Fruit fly (Drosophila melanogaster): ENCODE data around the gene CG31715.
A peak's percentile ranks its signal among the peaks of the same experiment; 100 is the strongest.

CG31715 gene

DNA sequence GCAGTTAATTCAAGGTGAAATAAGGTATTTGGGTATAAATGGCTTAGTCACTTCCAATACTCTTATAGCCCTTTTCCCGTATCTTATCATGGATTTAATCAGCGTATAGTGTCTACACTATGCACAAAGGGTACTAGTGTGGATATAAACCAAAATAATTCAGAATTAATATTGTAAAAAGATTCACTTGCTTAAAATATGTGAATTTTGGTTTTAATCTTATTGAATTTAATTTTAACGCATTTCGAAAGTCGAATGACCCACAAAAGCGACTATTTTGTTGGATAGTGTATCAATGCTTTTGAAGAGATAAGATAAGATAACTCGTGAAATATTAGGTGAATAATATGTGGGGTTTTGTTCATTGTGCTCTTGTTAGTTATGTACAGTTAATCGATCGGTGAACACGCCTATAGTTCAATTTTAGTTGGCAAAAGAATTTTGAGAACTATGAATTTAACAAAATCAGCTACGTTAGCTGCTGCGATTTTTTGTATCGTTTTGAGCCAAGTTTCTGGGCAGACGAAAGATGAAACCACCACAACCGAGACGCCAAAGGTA is 40.6 kb downstream of the CG31715 start, which contains the start of gene CG5096 (continued):
- TF ChIP-seq disco-r (GFP tag; optimal IDR thresholded peaks at IDR 0.05) = peak; percentile 59
- TF ChIP-seq CG1832 (GFP tag; optimal IDR thresholded peaks at IDR 0.05) = no peak
- peak; percentile 96 for TF ChIP-seq CG2120 (GFP tag; optimal IDR thresholded peaks at IDR 0.05)
- peak; percentile 79 for TF ChIP-seq crc (GFP tag; optimal IDR thresholded peaks at IDR 0.05)
- no peak for TF ChIP-seq pfk (GFP tag; optimal IDR thresholded peaks at IDR 0.05)
- TF ChIP-seq usp (GFP tag; optimal IDR thresholded peaks at IDR 0.05) = no peak
- no peak for TF ChIP-seq CG10431 (GFP tag; optimal IDR thresholded peaks at IDR 0.05)
- peak; percentile 86 for TF ChIP-seq rib (GFP tag; IDR thresholded peaks at IDR 0.05)
- peak; percentile 81 for TF ChIP-seq danr (GFP tag; IDR thresholded peaks at IDR 0.05)
- no peak for TF ChIP-seq CkIIα-i1 (GFP tag; IDR thresholded peaks at IDR 0.05)
- peak; percentile 65; the same call in 1 of the 3 replicates for TF ChIP-seq CG11093 (GFP tag; IDR thresholded peaks at IDR 0.05)
- TF ChIP-seq MTF-1 (GFP tag; optimal IDR thresholded peaks at IDR 0.05; ENCODE audit: borderline replicate concordance) = peak; percentile 60
- peak; percentile 62 for TF ChIP-seq ssp (GFP tag; IDR thresholded peaks at IDR 0.05)
- TF ChIP-seq Ada2b (GFP tag; IDR thresholded peaks at IDR 0.05) = peak; percentile 89
- TF ChIP-seq Six4 (GFP tag; optimal IDR thresholded peaks at IDR 0.05) = peak; percentile 68
- TF ChIP-seq C15 (GFP tag; IDR thresholded peaks at IDR 0.05) = peak; percentile 72; the same call in 1 of the 3 replicates
- peak; percentile 80 for TF ChIP-seq Bteb2 (GFP tag; optimal IDR thresholded peaks at IDR 0.05)
- TF ChIP-seq bab2 (GFP tag; optimal IDR thresholded peaks at IDR 0.05) = peak; percentile 78
- TF ChIP-seq Ptx1 (GFP tag; IDR thresholded peaks at IDR 0.05) = peak; percentile 89
- TF ChIP-seq CG9797 (GFP tag; optimal IDR thresholded peaks at IDR 0.05) = no peak
- TF ChIP-seq CG17361 (GFP tag; IDR thresholded peaks at IDR 0.05) = peak; percentile 84; the same call in 2 of the 3 replicates
- TF ChIP-seq CG16863 (GFP tag; optimal IDR thresholded peaks at IDR 0.05) = peak; percentile 71
- TF ChIP-seq pnt (GFP tag; optimal IDR thresholded peaks at IDR 0.05) = peak; percentile 71
- peak; percentile 70 for TF ChIP-seq CG1024 (GFP tag; IDR thresholded peaks at IDR 0.05)
- TF ChIP-seq yki (optimal IDR thresholded peaks at IDR 0.05) = no peak
- peak; percentile 67 for TF ChIP-seq Spps (tag; optimal IDR thresholded peaks at IDR 0.05)
- peak; percentile 63; the same call in 1 of the 3 replicates for TF ChIP-seq CG6175 (GFP tag; IDR thresholded peaks at IDR 0.05)
- TF ChIP-seq fd64A (GFP tag; optimal IDR thresholded peaks at IDR 0.05) = no peak
- peak; percentile 51; the same call in 1 of the 2 replicates for TF ChIP-seq CG10959 (GFP tag; IDR thresholded peaks at IDR 0.05)
- TF ChIP-seq D19A (tag; optimal IDR thresholded peaks at IDR 0.05) = peak; percentile 96
- peak; percentile 77; the same call in 2 of the 3 replicates for TF ChIP-seq ase (GFP tag; IDR thresholded peaks at IDR 0.05)
- no peak for TF ChIP-seq pb (GFP tag; optimal IDR thresholded peaks at IDR 0.05)
- peak; percentile 42 for TF ChIP-seq CG15696 (tag; optimal IDR thresholded peaks at IDR 0.05)
- peak; percentile 68 for TF ChIP-seq tio (GFP tag; optimal IDR thresholded peaks at IDR 0.05)
- TF ChIP-seq pita (GFP tag; optimal IDR thresholded peaks at IDR 0.05) = no peak
- peak; percentile 45 for TF ChIP-seq luna (GFP tag; optimal IDR thresholded peaks at IDR 0.05)
- peak; percentile 93 for TF ChIP-seq CG2889 (GFP tag; IDR thresholded peaks at IDR 0.05)
- TF ChIP-seq prd (optimal IDR thresholded peaks at IDR 0.05) = no peak
- TF ChIP-seq prd (GFP tag; IDR thresholded peaks at IDR 0.05) = peak; percentile 87
- peak; percentile 70 for TF ChIP-seq CG13775 (GFP tag; optimal IDR thresholded peaks at IDR 0.05)
- TF ChIP-seq CG2129 (GFP tag; IDR thresholded peaks at IDR 0.05; ENCODE audit: partially characterized antibody) = no peak
- TF ChIP-seq tna (GFP tag; IDR thresholded peaks at IDR 0.05; ENCODE audit: partially characterized antibody) = no peak
- no peak for TF ChIP-seq cad (GFP tag; optimal IDR thresholded peaks at IDR 0.05)
- TF ChIP-seq sr (GFP tag; IDR thresholded peaks at IDR 0.05) = no peak; the same call in 2 of the 3 replicates
- no peak for TF ChIP-seq kni (GFP tag; optimal IDR thresholded peaks at IDR 0.05)
- TF ChIP-seq Atf3 (GFP tag; optimal IDR thresholded peaks at IDR 0.05) = peak; percentile 37
- peak; percentile 46 for TF ChIP-seq CG3163 (GFP tag; optimal IDR thresholded peaks at IDR 0.05)
- TF ChIP-seq sisA (GFP tag; IDR thresholded peaks at IDR 0.05) = peak; percentile 72; the same call in 1 of the 2 replicates
- peak; percentile 94 for TF ChIP-seq ci (GFP tag; IDR thresholded peaks at IDR 0.05)
- peak; percentile 80 for TF ChIP-seq CG7987 (GFP tag; optimal IDR thresholded peaks at IDR 0.05)
- peak; percentile 80 for TF ChIP-seq CG10979 (tag; optimal IDR thresholded peaks at IDR 0.05)
- peak; percentile 92 for TF ChIP-seq CG14441 (GFP tag; IDR thresholded peaks at IDR 0.05)
